Worm (Caenorhabditis elegans) whole organism, young adult: ENCODE results near the gene T26H5.8.
A peak's percentile ranks its signal among the peaks of the same experiment; 100 is the strongest.

Experiments used
- D2030.7 ChIP-seq: fragments of 200-800 bp; sonication (Bioruptor generic); IDR thresholded peaks from 2 replicates; pipeline ENCODE4 v1.3.6; 2022; ENCODE audit warnings: missing genetic modification reagents, missing genetic modification characterization, missing compliant biosample characterization
- F33H1.4 ChIP-seq: fragments of 200-800 bp; sonication (Bioruptor generic); IDR thresholded peaks from 2 replicates; pipeline ENCODE4 v1.3.6; 2022; ENCODE audit warnings: missing genetic modification reagents, missing genetic modification characterization, missing compliant biosample characterization
- F49E8.2 ChIP-seq: sonication (generic microtip); optimal IDR thresholded peaks from 3 replicates; lab custom pipeline; 2017; ENCODE audit warnings: missing genetic modification characterization, mild to moderate bottlenecking, missing compliant biosample characterization, antibody characterized with exemption, moderate library complexity; ENCODE audit not compliant: insufficient read depth
- F57A8.1 ChIP-seq: fragments of 200-800 bp; sonication (Bioruptor generic); optimal IDR thresholded peaks from 2 replicates; lab custom pipeline; 2018; ENCODE audit warnings: mild to moderate bottlenecking, missing genetic modification characterization, moderate library complexity, missing compliant biosample characterization
- Y53G8AR.9 ChIP-seq: fragments of 200-800 bp; sonication (Bioruptor generic); conservative IDR thresholded peaks from 2 replicates; pipeline ENCODE4 v1.3.6; 2022; ENCODE audit warnings: missing genetic modification reagents, missing genetic modification characterization, missing compliant biosample characterization
- Y56A3A.18 ChIP-seq: fragments of 200-800 bp; sonication (Bioruptor generic); IDR thresholded peaks from 2 replicates; pipeline ENCODE4 v1.3.6; 2022; ENCODE audit warnings: missing genetic modification reagents, missing genetic modification characterization, missing compliant biosample characterization
- Y95B8A.8 ChIP-seq: fragments of 200-800 bp; sonication (Bioruptor generic); IDR thresholded peaks from 2 replicates; pipeline ENCODE4 v1.3.6; 2022; ENCODE audit warnings: missing genetic modification reagents, missing genetic modification characterization, missing compliant biosample characterization
- ZK185.1 ChIP-seq: sonication (generic microtip); optimal IDR thresholded peaks from 2 replicates; lab custom pipeline; 2016; ENCODE audit warnings: mild to moderate bottlenecking, missing genetic modification characterization, missing compliant biosample characterization; ENCODE audit not compliant: poor library complexity, severe bottlenecking
- akir-1 ChIP-seq: fragments of 200-800 bp; sonication (Bioruptor generic); optimal IDR thresholded peaks from 2 replicates; lab custom pipeline; 2018; ENCODE audit warnings: mild to moderate bottlenecking, missing genetic modification characterization, moderate library complexity, missing compliant biosample characterization
- ama-1 ChIP-seq, 3 experiments: fragments of 150-350 bp in 1 of 3; sonication (generic microtip) in 2 of 3; optimal IDR thresholded peaks; 2 replicates each; lab custom pipeline; 2014 to 2018; ENCODE audit warnings: missing biosample characterization in 2 of 3, missing genetic modification characterization in 2 of 3, missing genetic modification reagents in 2 of 3
- attf-6 ChIP-seq: fragments of 200-800 bp; sonication (Bioruptor generic); IDR thresholded peaks from 2 replicates; pipeline ENCODE4 v1.3.6; 2022; ENCODE audit warnings: missing genetic modification reagents, missing genetic modification characterization, missing compliant biosample characterization
- bed-1 ChIP-seq: fragments of 200-800 bp; sonication (Bioruptor generic); IDR thresholded peaks from 2 replicates; pipeline ENCODE4 v1.3.6; 2022; ENCODE audit warnings: missing genetic modification reagents, missing genetic modification characterization, missing compliant biosample characterization
- ceh-40 ChIP-seq: fragments of 200-800 bp; sonication (Bioruptor generic); IDR thresholded peaks from 2 replicates; pipeline ENCODE4 v1.3.6; 2022; ENCODE audit warnings: missing genetic modification characterization, missing compliant biosample characterization
- ceh-58 ChIP-seq: fragments of 200-800 bp; sonication (Bioruptor generic); IDR thresholded peaks from 2 replicates; pipeline ENCODE4 v1.3.6; 2022; ENCODE audit warnings: missing genetic modification characterization, missing compliant biosample characterization
- ceh-91 ChIP-seq: fragments of 200-800 bp; sonication (Bioruptor generic); IDR thresholded peaks from 2 replicates; pipeline ENCODE4 v1.3.6; 2022; ENCODE audit warnings: missing genetic modification reagents, missing genetic modification characterization, missing compliant biosample characterization
- dox-1 ChIP-seq: fragments of 200-800 bp; sonication (Bioruptor generic); IDR thresholded peaks from 2 replicates; pipeline ENCODE4 v1.3.6; 2022; ENCODE audit warnings: missing genetic modification reagents, missing genetic modification characterization, missing compliant biosample characterization
- dpff-1 ChIP-seq: sonication (generic microtip); optimal IDR thresholded peaks from 2 replicates; lab custom pipeline; 2017; ENCODE audit warnings: mild to moderate bottlenecking, missing genetic modification characterization, missing compliant biosample characterization
- dpl-1 ChIP-seq: fragments of 150-350 bp; optimal IDR thresholded peaks from 2 replicates; lab custom pipeline; 2014; ENCODE audit warnings: missing biosample characterization, missing genetic modification reagents, missing genetic modification characterization
- egl-18 ChIP-seq: fragments of 200-800 bp; sonication (Bioruptor generic); IDR thresholded peaks from 2 replicates; pipeline ENCODE4 v1.3.6; 2022; ENCODE audit warnings: missing genetic modification reagents, missing genetic modification characterization, missing compliant biosample characterization
- gei-17 ChIP-seq: fragments of 200-800 bp; sonication (Bioruptor generic); optimal IDR thresholded peaks from 2 replicates; lab custom pipeline; 2018; ENCODE audit warnings: mild to moderate bottlenecking, missing genetic modification characterization, missing compliant biosample characterization
- hlh-26 ChIP-seq: fragments of 200-800 bp; sonication (Bioruptor generic); conservative IDR thresholded peaks from 2 replicates; pipeline ENCODE4 v1.3.6; 2022; ENCODE audit warnings: missing genetic modification reagents, missing genetic modification characterization, missing compliant biosample characterization
- let-607 ChIP-seq, 2 experiments: fragments of 200-800 bp in 1 of 2; sonication (Bioruptor generic) in 1 of 2; sonication (generic microtip) in 1 of 2; optimal IDR thresholded peaks; 2 replicates each; lab custom pipeline; 2016 to 2018; ENCODE audit warnings: mild to moderate bottlenecking in 2 of 2, missing compliant biosample characterization in 2 of 2, missing genetic modification characterization in 2 of 2, moderate library complexity in 2 of 2, missing genotype in 1 of 2
- lin-26 ChIP-seq: fragments of 200-800 bp; sonication (Bioruptor generic); IDR thresholded peaks from 2 replicates; pipeline ENCODE4 v1.3.6; 2022; ENCODE audit warnings: missing genetic modification reagents, missing genetic modification characterization, missing compliant biosample characterization
- lin-54 ChIP-seq: fragments of 200-800 bp; sonication (Bioruptor generic); optimal IDR thresholded peaks from 2 replicates; lab custom pipeline; 2018; ENCODE audit warnings: mild to moderate bottlenecking, missing genetic modification characterization, missing compliant biosample characterization
- lsl-1 ChIP-seq: fragments of 200-800 bp; sonication (Bioruptor generic); optimal IDR thresholded peaks from 2 replicates; lab custom pipeline; 2018; ENCODE audit warnings: mild to moderate bottlenecking, missing genetic modification characterization, moderate library complexity, missing compliant biosample characterization
- madf-6 ChIP-seq: fragments of 200-800 bp; sonication (Bioruptor generic); IDR thresholded peaks from 2 replicates; pipeline ENCODE4 v1.3.6; 2022; ENCODE audit warnings: missing genetic modification reagents, missing genetic modification characterization, missing compliant biosample characterization
- madf-8 ChIP-seq: fragments of 200-800 bp; sonication (Bioruptor generic); conservative IDR thresholded peaks from 2 replicates; pipeline ENCODE4 v1.3.6; 2022; ENCODE audit warnings: missing genetic modification reagents, missing genetic modification characterization, missing compliant biosample characterization
- nfya-2 ChIP-seq: fragments of 200-800 bp; sonication (Bioruptor generic); IDR thresholded peaks from 2 replicates; pipeline ENCODE4 v1.3.6; 2022; ENCODE audit warnings: missing genetic modification reagents, missing genetic modification characterization, missing compliant biosample characterization
- nhr-179 ChIP-seq: sonication (generic microtip); optimal IDR thresholded peaks from 2 replicates; lab custom pipeline; 2016; ENCODE audit warnings: mild to moderate bottlenecking, missing genetic modification characterization, missing compliant biosample characterization
- rcor-1 ChIP-seq: fragments of 200-800 bp; sonication (Bioruptor generic); IDR thresholded peaks from 2 replicates; pipeline ENCODE4 v1.3.6; 2022; ENCODE audit warnings: missing genetic modification reagents, missing genetic modification characterization, missing compliant biosample characterization
- rpc-1 ChIP-seq, 2 experiments: fragments of 150-350 bp in 1 of 2; sonication (generic microtip) in 1 of 2; optimal IDR thresholded peaks; 2 replicates each; lab custom pipeline; 2014 to 2018; ENCODE audit warnings: missing biosample characterization in 1 of 2, missing genetic modification characterization in 1 of 2, missing genetic modification reagents in 1 of 2, missing genotype in 1 of 2
- sea-2 ChIP-seq: fragments of 200-800 bp; sonication (Bioruptor generic); IDR thresholded peaks from 2 replicates; pipeline ENCODE4 v1.3.6; 2022; ENCODE audit warnings: missing genetic modification characterization, missing compliant biosample characterization
- snpc-4 ChIP-seq, 5 experiments: fragments of 150-350 bp in 1 of 5; sonication (generic microtip) in 4 of 5; optimal IDR thresholded peaks; 2 replicates each; lab custom pipeline; 2014 to 2018; ENCODE audit warnings: missing genetic modification characterization in 5 of 5, missing biosample characterization in 3 of 5, antibody characterized with exemption in 2 of 5, mild to moderate bottlenecking in 2 of 5, missing compliant biosample characterization in 2 of 5, missing genotype in 2 of 5, moderate library complexity in 2 of 5, missing genetic modification reagents in 1 of 5
- somi-1 ChIP-seq: fragments of 200-800 bp; sonication (Bioruptor generic); optimal IDR thresholded peaks from 2 replicates; lab custom pipeline; 2018; ENCODE audit warnings: mild to moderate bottlenecking, missing genetic modification characterization, missing compliant biosample characterization
- tbx-9 ChIP-seq: sonication (generic microtip); optimal IDR thresholded peaks from 2 replicates; lab custom pipeline; 2016; ENCODE audit warnings: borderline replicate concordance, missing genetic modification characterization, inconsistent platforms, missing compliant biosample characterization
- tlf-1 ChIP-seq: fragments of 200-800 bp; sonication (Bioruptor generic); optimal IDR thresholded peaks from 2 replicates; lab custom pipeline; 2018; ENCODE audit warnings: mild to moderate bottlenecking, missing genetic modification characterization, missing compliant biosample characterization
- unc-130 ChIP-seq: sonication (generic microtip); optimal IDR thresholded peaks from 2 replicates; lab custom pipeline; 2016; ENCODE audit warnings: missing genetic modification reagents, missing genetic modification characterization, missing compliant biosample characterization
- unc-62 ChIP-seq: fragments of 150-350 bp; optimal IDR thresholded peaks from 2 replicates; lab custom pipeline; 2014; ENCODE audit warnings: missing biosample characterization, missing genetic modification reagents, missing genetic modification characterization
- xnd-1 ChIP-seq: sonication (generic microtip); optimal IDR thresholded peaks from 2 replicates; lab custom pipeline; 2016; ENCODE audit warnings: missing genotype, missing genetic modification reagents, missing genetic modification characterization, missing compliant biosample characterization
- zfh-2 ChIP-seq: fragments of 200-800 bp; sonication (Bioruptor generic); conservative IDR thresholded peaks from 2 replicates; pipeline ENCODE4 v1.3.6; 2022; ENCODE audit warnings: missing genetic modification reagents, missing genetic modification characterization, missing compliant biosample characterization
- ztf-18 ChIP-seq: sonication (generic microtip); optimal IDR thresholded peaks from 2 replicates; lab custom pipeline; 2016; ENCODE audit warnings: missing genotype, mild to moderate bottlenecking, missing genetic modification characterization, missing compliant biosample characterization
- ztf-22 ChIP-seq: fragments of 200-800 bp; sonication (Bioruptor generic); optimal IDR thresholded peaks from 2 replicates; lab custom pipeline; 2018; ENCODE audit warnings: mild to moderate bottlenecking, missing genetic modification characterization, moderate library complexity, missing compliant biosample characterization
- ztf-28 ChIP-seq: fragments of 200-800 bp; sonication (Bioruptor generic); IDR thresholded peaks from 2 replicates; pipeline ENCODE4 v1.3.6; 2022; ENCODE audit warnings: missing genetic modification reagents, missing genetic modification characterization, missing compliant biosample characterization
- ztf-6 ChIP-seq: fragments of 200-800 bp; sonication (Bioruptor generic); IDR thresholded peaks from 2 replicates; pipeline ENCODE4 v1.3.6; 2022; ENCODE audit warnings: missing genetic modification reagents, missing genetic modification characterization, missing compliant biosample characterization

The T26H5.8 gene

DNA sequence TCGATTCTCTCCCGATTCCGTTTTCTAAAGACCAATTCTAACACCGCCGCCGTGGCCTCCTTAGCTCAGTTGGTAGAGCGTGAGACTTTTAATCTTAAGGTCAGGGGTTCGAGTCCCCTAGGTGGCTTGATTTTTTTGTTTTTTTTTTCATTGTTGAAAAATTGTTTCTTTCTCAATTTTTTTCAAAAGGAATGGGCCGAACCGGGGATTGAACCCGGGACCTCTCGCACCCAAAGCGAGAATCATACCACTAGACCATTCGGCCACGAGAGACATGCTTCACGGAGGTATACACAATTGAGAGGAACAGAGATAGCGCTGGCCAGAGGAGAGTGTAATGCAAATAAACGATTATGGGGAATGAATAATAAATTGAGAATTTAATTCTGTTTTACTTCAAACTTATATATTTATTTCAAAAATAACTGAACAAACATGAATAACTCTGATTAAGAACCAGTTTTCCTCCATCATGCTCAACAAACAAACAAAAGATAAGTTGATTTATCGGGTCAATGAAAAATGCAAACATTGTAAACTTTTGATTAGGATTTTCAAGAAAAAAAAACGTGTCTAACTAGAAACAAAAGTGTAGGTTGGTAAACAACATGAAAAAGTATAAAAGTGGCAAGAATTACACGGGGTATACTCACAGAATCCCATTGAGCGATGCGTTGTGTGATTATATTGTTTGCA lies 32.7 kb upstream of the T26H5.8 start, which contains the start of gene pqn-71 (continued):
- peak; percentile 31 for TF ChIP-seq nhr-179
- TF ChIP-seq ztf-18 = peak; percentile 86
- peak; percentile 56 for TF ChIP-seq F49E8.2
- peak; percentile 75 to 81 for TF ChIP-seq let-607 (tag; optimal IDR thresholded peaks at IDR 0.05; lab: Kevin White, UChicago)
- TF ChIP-seq F57A8.1 (GFP tag; lab: Kevin White, UChicago) = peak; percentile 47
- peak; percentile 91 for TF ChIP-seq rcor-1
- peak; percentile 91 for TF ChIP-seq somi-1
- peak; percentile 89; the same call in 1 of the 2 replicates for TF ChIP-seq ceh-58 (GFP tag; lab: Robert Waterston, UW)
- peak; percentile 88 for TF ChIP-seq Y95B8A.8 (GFP tag; lab: Robert Waterston, UW)
- peak; percentile 80 for TF ChIP-seq ztf-28 (GFP tag; lab: Robert Waterston, UW)
- TF ChIP-seq gei-17 (GFP tag; lab: Kevin White, UChicago) = peak; percentile 84
- no peak for TF ChIP-seq nfya-2 (GFP tag; lab: Robert Waterston, UW)
- TF ChIP-seq dpl-1 (GFP tag; lab: Kevin White, UChicago) = peak; percentile 56
- TF ChIP-seq unc-62 (GFP tag; lab: Kevin White, UChicago) = no peak
- TF ChIP-seq tbx-9 (tag; lab: Kevin White, UChicago) = peak; percentile 79
- peak; percentile 73 for TF ChIP-seq lsl-1 (GFP tag; lab: Kevin White, UChicago)
- TF ChIP-seq ceh-40 (GFP tag; lab: Robert Waterston, UW) = peak; percentile 88; the same call in 1 of the 2 replicates
- peak; percentile 54 for TF ChIP-seq dpff-1 (tag; lab: Kevin White, UChicago)
- TF ChIP-seq ztf-6 (GFP tag; lab: Robert Waterston, UW) = peak; percentile 88
- TF ChIP-seq egl-18 (GFP tag; lab: Robert Waterston, UW) = 0 out of 2 replicates have a peak, but pooled peaks have one; percentile 81
- TF ChIP-seq lin-54 = peak; percentile 85
- TF ChIP-seq snpc-4 (GFP tag; optimal IDR thresholded peaks at IDR 0.05; lab: Kevin White, UChicago) = peak; percentile 82
- peak; percentile 80 to 93 (median 88) for TF ChIP-seq snpc-4 (tag; optimal IDR thresholded peaks at IDR 0.05; lab: Kevin White, UChicago)
- peak; percentile 62 for TF ChIP-seq F33H1.4 (GFP tag; lab: Robert Waterston, UW)
- TF ChIP-seq ztf-22 (GFP tag; lab: Kevin White, UChicago) = peak; percentile 74
- TF ChIP-seq D2030.7 = peak; percentile 97
- peak; percentile 99 for TF ChIP-seq rpc-1 (optimal IDR thresholded peaks at IDR 0.05; lab: Kevin White, UChicago)
- TF ChIP-seq rpc-1 (tag; optimal IDR thresholded peaks at IDR 0.05; lab: Kevin White, UChicago) = peak; percentile 98
- peak; percentile 77 for TF ChIP-seq madf-6 (GFP tag; lab: Robert Waterston, UW)
- TF ChIP-seq akir-1 (GFP tag; lab: Kevin White, UChicago) = peak; percentile 0
- TF ChIP-seq tlf-1 (GFP tag; lab: Kevin White, UChicago) = peak; percentile 85
- TF ChIP-seq bed-1 (GFP tag; lab: Robert Waterston, UW) = 0 out of 2 replicates have a peak, but pooled peaks have one; percentile 72
- peak; percentile 63; the same call in 1 of the 2 replicates for TF ChIP-seq ceh-91
- TF ChIP-seq xnd-1 (tag; lab: Kevin White, UChicago) = peak; percentile 46
- peak; percentile 94 for TF ChIP-seq ZK185.1 (tag; lab: Kevin White, UChicago)
- TF ChIP-seq unc-130 (GFP tag; lab: Kevin White, UChicago) = peak; percentile 74
- TF ChIP-seq madf-8 (GFP tag; lab: Robert Waterston, UW) = peak; percentile 69
- TF ChIP-seq ama-1 (optimal IDR thresholded peaks at IDR 0.05; lab: Kevin White, UChicago) = no peak
- peak; percentile 89 to 90 for TF ChIP-seq ama-1 (GFP tag; optimal IDR thresholded peaks at IDR 0.05; lab: Kevin White, UChicago)
- TF ChIP-seq hlh-26 (GFP tag; lab: Robert Waterston, UW) = no peak
- peak; percentile 97 for TF ChIP-seq Y56A3A.18 (GFP tag; lab: Robert Waterston, UW)
- peak; percentile 83 for TF ChIP-seq Y53G8AR.9 (GFP tag; lab: Robert Waterston, UW)
- TF ChIP-seq lin-26 = peak; percentile 98
- peak; percentile 90 for TF ChIP-seq attf-6 (GFP tag; lab: Robert Waterston, UW)
- TF ChIP-seq dox-1 (GFP tag; lab: Robert Waterston, UW) = peak; percentile 95
- peak; percentile 71; the same call in 1 of the 2 replicates for TF ChIP-seq sea-2 (GFP tag; lab: Robert Waterston, UW)
- peak; percentile 80; the same call in 1 of the 2 replicates for TF ChIP-seq zfh-2 (GFP tag; lab: Robert Waterston, UW)
